Worm (Caenorhabditis elegans): ENCODE data around the gene F58F6.6.

The F58F6.6 gene

DNA sequence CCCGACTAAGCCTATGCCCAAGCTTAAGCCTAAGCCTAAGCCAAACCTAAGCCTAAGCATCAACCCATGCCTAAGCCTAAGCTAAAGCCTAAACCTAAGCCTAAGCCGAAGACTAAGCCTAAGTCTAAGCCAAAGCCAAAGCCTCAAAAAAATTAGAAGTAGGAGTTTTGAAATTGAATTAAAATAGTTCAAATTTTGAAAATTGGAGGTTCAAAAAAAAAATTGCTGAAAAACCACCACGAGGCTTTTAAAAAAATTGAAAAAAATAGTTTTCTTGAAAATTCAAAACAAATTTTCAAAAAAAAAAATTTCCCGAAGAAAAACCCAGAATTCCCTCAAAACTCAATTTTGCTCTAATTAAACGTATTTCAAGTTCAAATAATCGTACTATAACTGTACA lies 26.2 kb downstream of the F58F6.6 start:
- TF ChIP-seq him-1 (tag; optimal IDR thresholded peaks at IDR 0.05): no peak
- no peak for TF ChIP-seq W03F9.2 (tag; optimal IDR thresholded peaks at IDR 0.05)
- no peak for TF ChIP-seq dao-5 (tag; optimal IDR thresholded peaks at IDR 0.05)

ce11 chrIV:1371300-1371699 lies 30.4 kb downstream of the F58F6.6 start:
- TF ChIP-seq him-1 (tag; optimal IDR thresholded peaks at IDR 0.05): no peak
- no peak for TF ChIP-seq dao-5 (tag; optimal IDR thresholded peaks at IDR 0.05)
- TF ChIP-seq W03F9.2 (tag; optimal IDR thresholded peaks at IDR 0.05): no peak

DNA sequence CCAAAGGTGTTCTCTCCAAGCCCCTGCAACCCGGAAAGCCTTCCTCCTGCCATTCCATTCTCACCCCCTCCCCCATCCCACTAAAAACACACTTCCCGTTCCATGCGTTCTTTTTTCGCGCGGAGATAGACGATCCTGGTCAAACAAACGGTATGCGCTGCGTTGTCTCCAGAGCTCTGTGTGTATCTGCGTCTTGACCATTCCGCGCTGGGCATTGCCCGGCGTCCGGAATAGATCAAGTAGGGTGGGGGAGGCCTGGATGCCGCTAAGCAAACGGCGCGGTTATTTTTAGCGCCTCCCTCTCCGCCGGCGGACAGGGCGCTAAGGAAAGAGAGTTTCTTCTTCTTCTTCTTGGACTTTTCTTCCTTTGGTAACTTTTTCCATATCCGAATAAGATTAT lies 34.4 kb downstream of the F58F6.6 start:
- TF ChIP-seq him-1 (tag; optimal IDR thresholded peaks at IDR 0.05) (no peak), W03F9.2 (tag; optimal IDR thresholded peaks at IDR 0.05) (no peak), dao-5 (tag; optimal IDR thresholded peaks at IDR 0.05) (no peak)

DNA sequence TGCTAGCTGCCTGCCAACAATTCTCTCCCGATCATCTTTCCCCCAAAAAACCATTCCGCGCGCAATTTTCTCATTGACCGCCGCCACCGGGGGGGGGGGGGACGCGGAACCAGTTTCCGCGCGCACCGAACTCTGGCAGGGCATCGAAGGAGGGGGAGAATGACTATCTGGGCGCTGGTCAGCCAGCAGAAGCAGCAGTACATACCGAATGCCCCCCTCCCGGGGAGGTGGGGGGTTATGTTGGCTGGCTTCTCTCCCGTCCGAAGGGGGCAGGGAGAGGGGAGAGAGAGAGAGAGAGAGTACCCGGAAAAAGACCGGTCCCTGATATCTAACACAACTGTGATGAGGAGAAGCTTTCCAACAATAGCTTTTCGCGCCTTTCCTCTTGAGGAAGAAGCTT lies 36.8 kb downstream of the F58F6.6 start:
- no peak for TF ChIP-seq dao-5 (tag; optimal IDR thresholded peaks at IDR 0.05)
- no peak for TF ChIP-seq W03F9.2 (tag; optimal IDR thresholded peaks at IDR 0.05)
- no peak for TF ChIP-seq him-1 (tag; optimal IDR thresholded peaks at IDR 0.05)

- no peak for TF ChIP-seq W03F9.2 (tag; optimal IDR thresholded peaks at IDR 0.05)
- no peak for TF ChIP-seq him-1 (tag; optimal IDR thresholded peaks at IDR 0.05)
- no peak for TF ChIP-seq dao-5 (tag; optimal IDR thresholded peaks at IDR 0.05)
These were observed 38.1 kb downstream of the F58F6.6 start for ce11 chrIV:1378954-1379353.

ce11 chrIV:1380350-1380749 lies 39.5 kb downstream of the F58F6.6 start:
- TF ChIP-seq dao-5 (tag; optimal IDR thresholded peaks at IDR 0.05) (no peak), W03F9.2 (tag; optimal IDR thresholded peaks at IDR 0.05) (no peak), him-1 (tag; optimal IDR thresholded peaks at IDR 0.05) (no peak)

- no peak for TF ChIP-seq dao-5 (tag; optimal IDR thresholded peaks at IDR 0.05)
- no peak for TF ChIP-seq W03F9.2 (tag; optimal IDR thresholded peaks at IDR 0.05)
- no peak for TF ChIP-seq him-1 (tag; optimal IDR thresholded peaks at IDR 0.05)
These were observed 40.8 kb downstream of the F58F6.6 start for ce11 chrIV:1381596-1382274.

DNA sequence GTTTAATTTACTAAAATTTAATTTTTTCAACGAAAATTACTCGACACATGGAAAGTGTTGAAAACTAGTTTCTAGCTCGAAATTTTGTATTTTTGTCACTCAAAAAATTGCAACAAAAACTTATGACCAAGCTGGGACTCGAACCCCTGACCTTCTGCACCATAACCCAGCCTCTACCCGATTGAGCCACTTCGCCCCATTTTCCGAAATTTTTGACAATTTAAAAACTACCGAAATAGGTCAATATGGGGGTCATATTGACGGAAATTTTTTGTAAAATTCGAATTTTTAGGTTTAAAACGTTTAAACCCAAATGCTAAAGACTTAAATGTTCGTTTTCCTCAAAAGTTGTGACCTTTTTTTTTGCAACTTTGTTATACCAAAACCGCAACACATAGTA lies 44.6 kb downstream of the F58F6.6 start:
- TF ChIP-seq him-1 (tag; optimal IDR thresholded peaks at IDR 0.05) (no peak), W03F9.2 (tag; optimal IDR thresholded peaks at IDR 0.05) (no peak), dao-5 (tag; optimal IDR thresholded peaks at IDR 0.05) (no peak)

DNA sequence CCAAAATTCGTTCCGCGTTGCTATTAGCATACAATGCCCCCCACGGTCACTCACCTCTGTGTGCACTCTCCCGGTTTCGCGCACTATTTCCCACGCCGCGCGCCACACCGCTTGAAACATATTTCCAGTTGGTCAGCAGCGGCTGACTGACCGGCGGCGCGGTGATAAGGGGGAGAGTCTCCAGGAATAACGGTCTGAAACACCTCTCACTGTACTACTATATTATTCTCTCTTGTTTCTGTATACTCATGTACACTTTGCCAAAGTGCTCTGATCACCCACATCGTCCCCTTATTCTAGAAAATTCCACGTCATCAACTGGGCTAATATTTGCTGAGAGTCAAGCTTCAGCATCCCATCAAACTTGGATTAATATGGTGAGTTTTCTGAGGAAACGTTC lies 45.0 kb downstream of the F58F6.6 start, which contains the start of gene nhr-41:
TSS of gene nhr-41 (plus strand) at position 301 of the 400 bp plus-strand sequence.
- no peak for TF ChIP-seq dao-5 (tag; optimal IDR thresholded peaks at IDR 0.05)

- no peak for TF ChIP-seq him-1 (tag; optimal IDR thresholded peaks at IDR 0.05)
- TF ChIP-seq W03F9.2 (tag; optimal IDR thresholded peaks at IDR 0.05): no peak
- peak; percentile 0 for TF ChIP-seq dao-5 (tag; optimal IDR thresholded peaks at IDR 0.05)
These were observed 47.2 kb downstream of the F58F6.6 start for ce11 chrIV:1388079-1388478.

DNA sequence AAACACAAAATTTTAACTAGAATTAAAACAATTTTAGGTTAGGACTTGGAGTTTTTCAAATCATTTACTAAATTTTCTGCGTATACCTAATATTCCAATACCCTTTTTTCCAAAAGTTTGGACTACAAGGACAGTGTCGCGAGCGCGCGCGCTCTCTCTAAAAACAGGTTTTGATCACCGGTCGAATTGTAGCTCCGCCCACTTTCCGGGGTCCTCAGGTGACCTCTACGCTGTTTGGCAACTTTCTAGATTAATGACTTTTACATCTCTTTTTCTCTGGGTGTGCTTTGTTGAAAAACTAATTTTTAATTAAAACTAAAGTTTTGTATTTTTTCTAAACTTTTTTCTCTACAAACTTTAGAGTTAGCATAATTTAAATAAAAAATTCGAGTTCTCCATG lies 48.1 kb downstream of the F58F6.6 start:
- no peak for TF ChIP-seq dao-5 (tag; optimal IDR thresholded peaks at IDR 0.05)

- TF ChIP-seq him-1 (tag; optimal IDR thresholded peaks at IDR 0.05) (no peak), dao-5 (tag; optimal IDR thresholded peaks at IDR 0.05) (no peak), W03F9.2 (tag; optimal IDR thresholded peaks at IDR 0.05) (no peak)
These were observed 48.7 kb downstream of the F58F6.6 start for ce11 chrIV:1389599-1389998.

ce11 chrIV:1390102-1390501 lies 49.2 kb downstream of the F58F6.6 start:
- TF ChIP-seq him-1 (tag; optimal IDR thresholded peaks at IDR 0.05): no peak
- no peak for TF ChIP-seq W03F9.2 (tag; optimal IDR thresholded peaks at IDR 0.05)
- TF ChIP-seq dao-5 (tag; optimal IDR thresholded peaks at IDR 0.05): no peak

- TF ChIP-seq him-1 (tag; optimal IDR thresholded peaks at IDR 0.05) (no peak), W03F9.2 (tag; optimal IDR thresholded peaks at IDR 0.05) (no peak), dao-5 (tag; optimal IDR thresholded peaks at IDR 0.05) (no peak)
These were observed 50.6 kb downstream of the F58F6.6 start for ce11 chrIV:1391446-1391845.
